Worm (Caenorhabditis elegans): ENCODE measurements around the gene F45H10.2.

Gene F45H10.2

DNA sequence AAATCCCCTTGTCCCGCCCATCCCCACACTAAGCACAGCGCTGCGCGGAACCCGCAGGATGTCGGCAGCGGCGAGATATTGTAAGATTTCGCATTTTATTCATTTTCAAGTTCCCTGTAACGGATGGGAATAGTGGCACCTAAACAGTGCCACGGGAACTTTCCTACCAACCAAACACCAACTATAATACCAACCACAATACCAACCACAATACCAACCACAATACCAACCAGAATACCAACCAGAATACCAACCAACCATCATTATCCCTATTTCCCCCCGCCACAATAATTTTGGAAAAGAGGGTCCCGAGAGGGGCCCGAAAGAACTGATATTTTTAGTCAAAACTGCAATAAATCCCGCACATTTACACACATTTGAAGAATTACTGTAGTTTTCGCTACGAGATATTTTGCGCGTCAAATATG lies 29.1 kb upstream of the F45H10.2 start:
- no peak for TF ChIP-seq ama-1 (optimal IDR thresholded peaks at IDR 0.05)
- TF ChIP-seq snpc-4 (tag; optimal IDR thresholded peaks at IDR 0.05): peak; percentile 92
- peak; percentile 68 for TF ChIP-seq nhr-85 (tag)
- no peak for TF ChIP-seq F16B12.6 (tag; optimal IDR thresholded peaks at IDR 0.05)
- no peak for TF ChIP-seq nhr-12 (tag; optimal IDR thresholded peaks at IDR 0.05)
- TF ChIP-seq rnt-1 (tag; optimal IDR thresholded peaks at IDR 0.05): no peak
- no peak for TF ChIP-seq ces-1 (GFP tag; optimal IDR thresholded peaks at IDR 0.05)
- TF ChIP-seq efl-1 (optimal IDR thresholded peaks at IDR 0.05): no peak
- TF ChIP-seq efl-1 (GFP tag; optimal IDR thresholded peaks at IDR 0.05 in 1 of 2): peak in 1 of 2 experiments; percentile 47

DNA sequence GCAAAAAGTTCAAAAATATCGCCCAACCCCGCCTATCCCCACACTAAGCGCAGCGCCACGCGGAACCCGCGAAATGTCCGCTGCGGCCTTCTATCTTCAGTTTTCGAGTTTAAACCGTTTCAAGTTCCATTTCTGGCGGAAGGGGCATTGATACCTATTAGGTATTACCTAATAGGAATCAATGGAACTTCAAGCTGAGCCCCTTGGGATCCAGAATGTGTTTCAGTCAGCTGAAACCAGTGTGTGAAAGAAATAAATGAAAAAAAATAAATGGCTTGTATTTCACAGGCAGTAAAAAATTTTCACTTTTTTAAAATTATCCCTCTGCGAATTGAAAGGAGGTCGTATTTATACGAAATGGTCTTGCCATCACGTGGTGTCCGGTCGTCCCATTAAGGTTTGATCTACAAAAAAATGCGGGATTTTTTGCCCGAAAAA lies 28.4 kb upstream of the F45H10.2 start:
- no peak for TF ChIP-seq aha-1 (tag; optimal IDR thresholded peaks at IDR 0.05)
- TF ChIP-seq lin-13 (GFP tag; optimal IDR thresholded peaks at IDR 0.05): no peak
- TF ChIP-seq ztf-4 (tag; optimal IDR thresholded peaks at IDR 0.05): no peak
- no peak for TF ChIP-seq aly-2 (tag; optimal IDR thresholded peaks at IDR 0.05)
- TF ChIP-seq nhr-19 (GFP tag; conservative IDR thresholded peaks at IDR 0.05): peak; percentile 22
- TF ChIP-seq snpc-4 (tag; optimal IDR thresholded peaks at IDR 0.05): peak; percentile 93
- TF ChIP-seq nhr-28 (tag; optimal IDR thresholded peaks at IDR 0.05): no peak
- no peak for TF ChIP-seq efl-1 (optimal IDR thresholded peaks at IDR 0.05)
- TF ChIP-seq efl-1 (GFP tag; optimal IDR thresholded peaks at IDR 0.05 in 1 of 2): peak in 1 of 2 experiments; percentile 52
- TF ChIP-seq ama-1 (optimal IDR thresholded peaks at IDR 0.05): no peak
- no peak for TF ChIP-seq hlh-17 (GFP tag; optimal IDR thresholded peaks at IDR 0.05; ENCODE audit: borderline replicate concordance)
- no peak for TF ChIP-seq pqm-1 (tag; optimal IDR thresholded peaks at IDR 0.05)
- TF ChIP-seq unc-62 (GFP tag; optimal IDR thresholded peaks at IDR 0.05): no peak
- no peak for TF ChIP-seq nhr-12 (tag; optimal IDR thresholded peaks at IDR 0.05)
- no peak for TF ChIP-seq elt-3 (tag; optimal IDR thresholded peaks at IDR 0.05)
- TF ChIP-seq nhr-71 (tag; optimal IDR thresholded peaks at IDR 0.05): peak; percentile 26
- no peak for TF ChIP-seq nhr-11 (tag; optimal IDR thresholded peaks at IDR 0.05)
- no peak for TF ChIP-seq mep-1 (tag; optimal IDR thresholded peaks at IDR 0.05)
- TF ChIP-seq egl-13 (tag; optimal IDR thresholded peaks at IDR 0.05): no peak
- no peak for TF ChIP-seq fkh-10 (GFP tag; optimal IDR thresholded peaks at IDR 0.05)
- no peak for TF ChIP-seq hpl-2 (GFP tag; optimal IDR thresholded peaks at IDR 0.05)
- no peak for TF ChIP-seq nhr-90 (tag; optimal IDR thresholded peaks at IDR 0.05; ENCODE audit: poor library complexity)

DNA sequence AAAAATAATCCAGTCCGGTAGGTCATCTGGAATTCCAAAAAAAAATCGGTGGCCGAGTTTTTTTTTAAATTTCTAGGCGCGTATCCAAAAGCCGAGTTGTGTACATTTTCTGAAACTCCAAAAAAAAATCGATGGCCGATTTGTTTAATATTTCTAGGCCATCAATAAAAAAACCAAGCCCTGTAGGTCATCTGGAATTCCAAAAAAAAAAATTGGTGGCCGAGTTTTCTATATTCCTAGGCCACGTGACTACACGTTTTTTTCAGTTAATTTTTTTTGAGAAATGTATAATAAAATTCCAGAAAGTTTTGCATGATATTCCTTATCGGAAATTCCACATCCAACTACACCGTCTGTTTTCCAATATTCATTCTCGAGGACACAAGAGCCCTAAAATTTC lies 24.8 kb upstream of the F45H10.2 start, which contains the start of gene sre-45:
TSS of gene sre-45 (plus strand) at position 301 of the 400 bp plus-strand sequence.
- TF ChIP-seq nhr-85 (tag): no peak
- no peak for TF ChIP-seq lir-3 (tag; optimal IDR thresholded peaks at IDR 0.05; ENCODE audit: poor library complexity)
- TF ChIP-seq lin-15B (tag; optimal IDR thresholded peaks at IDR 0.05): no peak
- TF ChIP-seq sup-37 (GFP tag; optimal IDR thresholded peaks at IDR 0.05): no peak
- no peak for TF ChIP-seq aly-2 (tag; optimal IDR thresholded peaks at IDR 0.05)
- TF ChIP-seq pqm-1 (tag; optimal IDR thresholded peaks at IDR 0.05): no peak
- TF ChIP-seq unc-98 (GFP tag; IDR thresholded peaks at IDR 0.05): no peak
- TF ChIP-seq zag-1 (tag; optimal IDR thresholded peaks at IDR 0.05): no peak
- no peak for TF ChIP-seq unc-62 (GFP tag; optimal IDR thresholded peaks at IDR 0.05)

DNA sequence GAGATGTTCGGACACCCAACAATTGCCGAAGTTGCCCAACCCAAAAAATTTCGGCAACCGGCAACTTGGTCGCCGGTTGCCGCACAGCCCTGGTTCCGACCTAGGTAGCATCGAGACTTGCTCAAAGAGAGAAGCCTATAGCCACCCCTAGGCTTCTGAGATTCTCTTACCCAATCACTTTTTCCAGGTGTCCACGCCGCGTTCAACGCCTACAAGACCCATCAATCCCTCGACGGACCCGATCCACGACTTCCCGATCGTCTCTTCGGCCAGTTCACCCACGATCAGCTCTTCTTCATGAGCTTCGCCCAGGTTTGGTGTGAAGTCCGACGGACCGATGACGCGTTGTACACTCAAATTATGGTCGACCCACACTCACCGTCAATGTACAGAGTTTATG lies 23.0 kb upstream of the F45H10.2 start:
- no peak for TF ChIP-seq isw-1 (GFP tag; IDR thresholded peaks at IDR 0.05)
- TF ChIP-seq zag-1 (tag; optimal IDR thresholded peaks at IDR 0.05): no peak
- no peak for TF ChIP-seq unc-130 (tag; optimal IDR thresholded peaks at IDR 0.05)
- no peak for TF ChIP-seq nhr-84 (tag; optimal IDR thresholded peaks at IDR 0.05)
- TF ChIP-seq C04F5.9 (tag; optimal IDR thresholded peaks at IDR 0.05): no peak
- no peak for TF ChIP-seq blmp-1 (tag; optimal IDR thresholded peaks at IDR 0.05)
- no peak for TF ChIP-seq egl-13 (tag; optimal IDR thresholded peaks at IDR 0.05)
- TF ChIP-seq sox-4 (tag; optimal IDR thresholded peaks at IDR 0.05): no peak
- TF ChIP-seq ceh-82 (tag; optimal IDR thresholded peaks at IDR 0.05): no peak
- TF ChIP-seq tlp-1 (tag; optimal IDR thresholded peaks at IDR 0.05): no peak
- TF ChIP-seq tbx-2 (tag; optimal IDR thresholded peaks at IDR 0.05): no peak
- TF ChIP-seq skn-1 (tag; optimal IDR thresholded peaks at IDR 0.05): no peak
- no peak for TF ChIP-seq hlh-4 (tag; optimal IDR thresholded peaks at IDR 0.05)
- TF ChIP-seq zip-4 (GFP tag; optimal IDR thresholded peaks at IDR 0.05): no peak

Data from whole organism, L1 larva.